Worm (Caenorhabditis elegans): ENCODE measurements around the gene C52E2.2.

DNA sequence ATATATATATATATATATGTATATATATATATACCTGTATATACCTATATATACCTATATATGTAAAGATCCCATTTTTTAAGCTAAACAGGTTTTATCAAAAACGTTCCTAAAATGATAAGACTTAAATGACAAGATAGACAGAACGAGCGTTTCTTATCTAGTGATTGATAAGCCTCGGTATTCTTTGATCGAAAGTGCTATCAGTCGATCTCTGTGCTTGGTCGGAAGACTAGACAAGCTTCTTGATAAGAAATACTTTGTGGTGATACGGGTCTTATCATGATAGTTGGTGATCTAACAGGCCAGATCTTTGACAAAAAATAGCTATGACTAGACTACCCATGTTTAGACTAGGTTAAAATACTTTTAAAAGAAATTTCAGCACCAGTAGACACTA is 887 bp upstream of the C52E2.2 start:
- peak; percentile 40 for TF ChIP-seq blmp-1 (tag; optimal IDR thresholded peaks at IDR 0.05)
- no peak for TF ChIP-seq unc-130 (tag; optimal IDR thresholded peaks at IDR 0.05)
- no peak for TF ChIP-seq dpl-1 (GFP tag; optimal IDR thresholded peaks at IDR 0.05)
- TF ChIP-seq ama-1 (optimal IDR thresholded peaks at IDR 0.05) = no peak
- TF ChIP-seq skn-1 (tag; optimal IDR thresholded peaks at IDR 0.05) = no peak
- TF ChIP-seq aly-2 (tag; optimal IDR thresholded peaks at IDR 0.05) = no peak
- peak; percentile 92 for TF ChIP-seq pqm-1 (tag; optimal IDR thresholded peaks at IDR 0.05)
- TF ChIP-seq unc-62 (GFP tag; optimal IDR thresholded peaks at IDR 0.05) = no peak
- TF ChIP-seq nhr-76 (tag; optimal IDR thresholded peaks at IDR 0.05) = no peak
